Worm (Caenorhabditis elegans) whole organism, L2 larva: ENCODE data around the gene K05D4.9.

ENCODE experiments used
- R02D3.7 ChIP-seq: fragments of 150-350 bp; optimal IDR thresholded peaks from 2 replicates; lab custom pipeline; 2014; ENCODE audit warnings: missing biosample characterization, missing genetic modification characterization
- alr-1 ChIP-seq: fragments of 150-350 bp; optimal IDR thresholded peaks from 2 replicates; lab custom pipeline; 2014; ENCODE audit warnings: missing biosample characterization, missing genetic modification characterization
- egl-27 ChIP-seq: sonication (generic microtip); optimal IDR thresholded peaks from 3 replicates; lab custom pipeline; 2017; ENCODE audit warnings: missing biosample characterization, missing genetic modification reagents, missing genetic modification characterization
- elt-3 ChIP-seq: sonication (generic microtip); optimal IDR thresholded peaks from 2 replicates; lab custom pipeline; 2017; ENCODE audit warnings: missing biosample characterization, missing genetic modification characterization
- nhr-10 ChIP-seq: sonication (generic microtip); optimal IDR thresholded peaks from 2 replicates; lab custom pipeline; 2017; ENCODE audit warnings: missing biosample characterization, missing genetic modification characterization

- no peak for TF ChIP-seq elt-3 (tag; lab: Kevin White, UChicago)
- TF ChIP-seq egl-27 (tag; lab: Kevin White, UChicago), result no peak
- no peak for TF ChIP-seq nhr-10 (tag; lab: Kevin White, UChicago)
- no peak for TF ChIP-seq R02D3.7 (tag; lab: Kevin White, UChicago)
- TF ChIP-seq alr-1 (tag; lab: Kevin White, UChicago), result no peak
Observed at ce11 chrV:16155111-16155510, 16.5 kb downstream of the K05D4.9 start, which contains the start of gene str-97.
